Worm (Caenorhabditis elegans) whole organism, L4 larva: ENCODE measurements around the gene F56C9.6.

Source experiments
- F10B5.3 ChIP-seq: sonication (generic microtip); optimal IDR thresholded peaks from 2 replicates; lab custom pipeline; 2016; ENCODE audit warnings: mild to moderate bottlenecking, missing genetic modification characterization, missing compliant biosample characterization
- F44E2.7 ChIP-seq: fragments of 200-800 bp; sonication (Bioruptor generic); IDR thresholded peaks from 2 replicates; pipeline ENCODE4 v2.1.2; 2022; ENCODE audit warnings: missing genetic modification characterization, missing compliant biosample characterization
- R02D3.7 ChIP-seq: fragments of 150-350 bp; sonication (generic microtip); optimal IDR thresholded peaks from 3 replicates; lab custom pipeline; 2014; ENCODE audit warnings: missing biosample characterization, missing genetic modification characterization
- Y105C5A.15 ChIP-seq: fragments of 200-800 bp; sonication (Bioruptor generic); IDR thresholded peaks from 2 replicates; pipeline ENCODE4 v1.3.6; 2022; ENCODE audit warnings: missing genetic modification characterization, missing compliant biosample characterization
- Y48G9A.11 ChIP-seq: fragments of 200-800 bp; sonication (Bioruptor generic); IDR thresholded peaks from 2 replicates; pipeline ENCODE4 v1.3.6; 2022; ENCODE audit warnings: missing genetic modification reagents, missing genetic modification characterization, missing compliant biosample characterization
- Y5F2A.4 ChIP-seq: fragments of 200-800 bp; sonication (Bioruptor generic); optimal IDR thresholded peaks from 2 replicates; lab custom pipeline; 2018; ENCODE audit warnings: mild to moderate bottlenecking, missing genetic modification characterization, missing compliant biosample characterization
- ama-1 ChIP-seq: fragments of 150-350 bp; optimal IDR thresholded peaks from 2 replicates; lab custom pipeline; 2014; ENCODE audit warnings: inconsistent platforms, mixed read lengths
- attf-4 ChIP-seq: sonication (generic microtip); optimal IDR thresholded peaks from 3 replicates; lab custom pipeline; 2017; ENCODE audit warnings: missing biosample characterization, missing genetic modification characterization
- ceh-20 ChIP-seq: fragments of 200-800 bp; sonication (Bioruptor generic); IDR thresholded peaks from 2 replicates; pipeline ENCODE4 v1.3.6; 2022; ENCODE audit warnings: missing genetic modification reagents, missing genetic modification characterization, missing compliant biosample characterization
- ceh-28 ChIP-seq: fragments of 150-350 bp; optimal IDR thresholded peaks from 2 replicates; lab custom pipeline; 2014; ENCODE audit warnings: missing biosample characterization, missing genetic modification reagents, missing genetic modification characterization
- ceh-44 ChIP-seq: fragments of 200-800 bp; sonication (Bioruptor generic); IDR thresholded peaks from 2 replicates; pipeline ENCODE4 v1.3.6; 2022; ENCODE audit warnings: missing genetic modification reagents, missing genetic modification characterization, missing compliant biosample characterization
- ceh-62 ChIP-seq: sonication (generic microtip); optimal IDR thresholded peaks from 2 replicates; lab custom pipeline; 2017; ENCODE audit warnings: missing biosample characterization, missing genetic modification characterization
- cey-2 ChIP-seq: sonication (generic microtip); optimal IDR thresholded peaks from 3 replicates; lab custom pipeline; 2017; ENCODE audit warnings: missing genetic modification characterization, mild to moderate bottlenecking, missing compliant biosample characterization, antibody characterized with exemption, borderline replicate concordance; ENCODE audit not compliant: insufficient read depth
- ctbp-1 ChIP-seq: fragments of 200-800 bp; sonication (Bioruptor generic); IDR thresholded peaks from 2 replicates; pipeline ENCODE4 v1.3.6; 2022; ENCODE audit warnings: missing genetic modification reagents, missing genetic modification characterization, missing compliant biosample characterization
- daf-19 ChIP-seq: fragments of 200-800 bp; sonication (Bioruptor generic); conservative IDR thresholded peaks from 2 replicates; pipeline ENCODE4 v1.3.6; 2022; ENCODE audit warnings: missing genetic modification characterization, missing compliant biosample characterization
- daf-8 ChIP-seq: fragments of 200-800 bp; sonication (Bioruptor generic); IDR thresholded peaks from 2 replicates; pipeline ENCODE4 v1.3.6; 2022; ENCODE audit warnings: missing genetic modification characterization, missing compliant biosample characterization
- dmd-6 ChIP-seq: fragments of 200-800 bp; sonication (Bioruptor generic); IDR thresholded peaks from 2 replicates; pipeline ENCODE4 v1.3.6; 2022; ENCODE audit warnings: missing genetic modification reagents, missing genetic modification characterization, missing compliant biosample characterization
- dmd-9 ChIP-seq: fragments of 200-800 bp; sonication (Bioruptor generic); IDR thresholded peaks from 2 replicates; pipeline ENCODE4 v1.3.6; 2022; ENCODE audit warnings: missing genetic modification reagents, missing genetic modification characterization, missing compliant biosample characterization
- dpl-1 ChIP-seq: fragments of 150-350 bp; optimal IDR thresholded peaks from 2 replicates; lab custom pipeline; 2014; ENCODE audit warnings: missing biosample characterization, missing genetic modification reagents, missing genetic modification characterization
- duxl-1 ChIP-seq: sonication (generic microtip); optimal IDR thresholded peaks from 2 replicates; lab custom pipeline; 2016; ENCODE audit warnings: mild to moderate bottlenecking, missing genetic modification characterization, moderate library complexity, missing compliant biosample characterization; ENCODE audit not compliant: poor library complexity
- dve-1 ChIP-seq: sonication (generic microtip); optimal IDR thresholded peaks from 2 replicates; lab custom pipeline; 2017; ENCODE audit warnings: antibody characterized with exemption, mild to moderate bottlenecking, missing genetic modification characterization, missing compliant biosample characterization; ENCODE audit not compliant: insufficient read depth
- egl-27 ChIP-seq: sonication (generic microtip); optimal IDR thresholded peaks from 3 replicates; lab custom pipeline; 2017; ENCODE audit warnings: missing biosample characterization, missing genetic modification reagents, missing genetic modification characterization
- fkh-10 ChIP-seq: fragments of 150-350 bp; optimal IDR thresholded peaks from 2 replicates; lab custom pipeline; 2014; ENCODE audit warnings: missing biosample characterization, missing genetic modification reagents, missing genetic modification characterization
- fos-1 ChIP-seq: fragments of 150-350 bp; optimal IDR thresholded peaks from 2 replicates; lab custom pipeline; 2014; ENCODE audit warnings: missing biosample characterization, missing genetic modification characterization
- gei-8 ChIP-seq: fragments of 200-800 bp; sonication (Bioruptor generic); optimal IDR thresholded peaks from 2 replicates; lab custom pipeline; 2018; ENCODE audit warnings: mild to moderate bottlenecking, missing genetic modification characterization, missing compliant biosample characterization
- hif-1 ChIP-seq, 2 experiments: sonication (generic microtip); optimal IDR thresholded peaks; 2 replicates each; lab custom pipeline; 2016 to 2017; ENCODE audit warnings: missing compliant biosample characterization in 2 of 2, missing genetic modification characterization in 2 of 2, missing genetic modification reagents in 2 of 2, missing genotype in 2 of 2, mild to moderate bottlenecking in 1 of 2
- hlh-11 ChIP-seq: fragments of 200-800 bp; sonication (Bioruptor generic); optimal IDR thresholded peaks from 2 replicates; lab custom pipeline; 2018; ENCODE audit warnings: mild to moderate bottlenecking, missing genetic modification characterization, missing compliant biosample characterization
- hlh-30 ChIP-seq: sonication (generic microtip); optimal IDR thresholded peaks from 2 replicates; lab custom pipeline; 2017; ENCODE audit warnings: antibody characterized with exemption, mild to moderate bottlenecking, missing genetic modification characterization, missing compliant biosample characterization; ENCODE audit not compliant: insufficient read depth
- lin-1 ChIP-seq: fragments of 200-800 bp; sonication (Bioruptor generic); IDR thresholded peaks from 2 replicates; pipeline ENCODE4 v1.3.6; 2022; ENCODE audit warnings: missing genetic modification reagents, missing genetic modification characterization, missing compliant biosample characterization
- lin-13 ChIP-seq: fragments of 150-350 bp; optimal IDR thresholded peaks from 2 replicates; lab custom pipeline; 2014; ENCODE audit warnings: missing biosample characterization, missing genetic modification reagents, missing genetic modification characterization
- lin-29 ChIP-seq: fragments of 200-800 bp; sonication (Bioruptor generic); IDR thresholded peaks from 2 replicates; pipeline ENCODE4 v1.3.6; 2022; ENCODE audit warnings: missing genetic modification reagents, missing genetic modification characterization, missing compliant biosample characterization
- lin-38 ChIP-seq: fragments of 200-800 bp; sonication (Bioruptor generic); IDR thresholded peaks from 2 replicates; pipeline ENCODE4 v1.3.6; 2022; ENCODE audit warnings: missing genetic modification reagents, missing genetic modification characterization, missing compliant biosample characterization
- mep-1 ChIP-seq: fragments of 150-350 bp; sonication (generic microtip); optimal IDR thresholded peaks from 3 replicates; lab custom pipeline; 2014; ENCODE audit warnings: missing biosample characterization, missing genetic modification characterization
- mxl-3 ChIP-seq: fragments of 200-800 bp; sonication (Bioruptor generic); optimal IDR thresholded peaks from 2 replicates; lab custom pipeline; 2018; ENCODE audit warnings: mild to moderate bottlenecking, missing genetic modification characterization, missing compliant biosample characterization
- nhr-10 ChIP-seq: fragments of 150-350 bp; optimal IDR thresholded peaks from 2 replicates; lab custom pipeline; 2014; ENCODE audit warnings: missing biosample characterization, missing genetic modification characterization
- nhr-111 ChIP-seq: fragments of 200-800 bp; sonication (Bioruptor generic); optimal IDR thresholded peaks from 2 replicates; lab custom pipeline; 2018; ENCODE audit warnings: mild to moderate bottlenecking, missing genetic modification characterization, missing compliant biosample characterization
- nhr-237 ChIP-seq: sonication (generic microtip); optimal IDR thresholded peaks from 2 replicates; lab custom pipeline; 2017; ENCODE audit warnings: missing biosample characterization, missing genetic modification characterization
- nhr-25 ChIP-seq: sonication (generic microtip); optimal IDR thresholded peaks from 2 replicates; lab custom pipeline; 2017; ENCODE audit warnings: missing genetic modification characterization, mild to moderate bottlenecking, missing compliant biosample characterization, antibody characterized with exemption, moderate library complexity, borderline replicate concordance; ENCODE audit not compliant: insufficient read depth
- nhr-48 ChIP-seq: sonication (generic microtip); optimal IDR thresholded peaks from 2 replicates; lab custom pipeline; 2016; ENCODE audit warnings: mild to moderate bottlenecking, missing genetic modification characterization, missing compliant biosample characterization
- nhr-77 ChIP-seq: fragments of 150-350 bp; optimal IDR thresholded peaks from 2 replicates; lab custom pipeline; 2014; ENCODE audit warnings: missing biosample characterization, missing genetic modification characterization
- pqm-1 ChIP-seq: sonication (generic microtip); optimal IDR thresholded peaks from 2 replicates; lab custom pipeline; 2017; ENCODE audit warnings: missing biosample characterization, missing genetic modification characterization
- rbr-2 ChIP-seq: sonication (generic microtip); optimal IDR thresholded peaks from 2 replicates; lab custom pipeline; 2016; ENCODE audit warnings: missing genotype, missing genetic modification characterization, missing compliant biosample characterization
- saeg-2 ChIP-seq: fragments of 200-800 bp; sonication (Bioruptor generic); IDR thresholded peaks from 2 replicates; pipeline ENCODE4 v1.3.6; 2022; ENCODE audit warnings: missing genetic modification reagents, missing genetic modification characterization, missing compliant biosample characterization
- sdz-12 ChIP-seq: fragments of 200-800 bp; sonication (Bioruptor generic); optimal IDR thresholded peaks from 2 replicates; lab custom pipeline; 2018; ENCODE audit warnings: mild to moderate bottlenecking, missing genetic modification characterization, missing compliant biosample characterization
- snpc-1.2 ChIP-seq: fragments of 200-800 bp; sonication (Bioruptor generic); IDR thresholded peaks from 2 replicates; pipeline ENCODE4 v1.3.6; 2022; ENCODE audit warnings: missing genetic modification reagents, missing genetic modification characterization, missing compliant biosample characterization
- spr-3 ChIP-seq: fragments of 200-800 bp; sonication (Bioruptor generic); optimal IDR thresholded peaks from 2 replicates; lab custom pipeline; 2018; ENCODE audit warnings: mild to moderate bottlenecking, missing genetic modification characterization, missing compliant biosample characterization
- tag-97 ChIP-seq: fragments of 200-800 bp; sonication (Bioruptor generic); IDR thresholded peaks from 2 replicates; pipeline ENCODE4 v1.3.6; 2022; ENCODE audit warnings: missing genetic modification characterization, missing compliant biosample characterization
- unc-39 ChIP-seq: sonication (generic microtip); optimal IDR thresholded peaks from 2 replicates; lab custom pipeline; 2017; ENCODE audit warnings: missing biosample characterization, missing genetic modification characterization
- vab-7 ChIP-seq: fragments of 200-800 bp; sonication (Bioruptor generic); IDR thresholded peaks from 2 replicates; pipeline ENCODE4 v1.3.6; 2022; ENCODE audit warnings: missing genetic modification reagents, missing genetic modification characterization, missing compliant biosample characterization
- zag-1 ChIP-seq: fragments of 150-350 bp; optimal IDR thresholded peaks from 2 replicates; lab custom pipeline; 2014; ENCODE audit warnings: missing biosample characterization, missing genetic modification characterization
- zfp-3 ChIP-seq: fragments of 200-800 bp; sonication (Bioruptor generic); conservative IDR thresholded peaks from 2 replicates; pipeline ENCODE4 v1.3.6; 2022; ENCODE audit warnings: missing genetic modification reagents, missing genetic modification characterization, missing compliant biosample characterization
- ztf-7 ChIP-seq: fragments of 150-350 bp; optimal IDR thresholded peaks from 2 replicates; lab custom pipeline; 2014; ENCODE audit warnings: missing biosample characterization, missing genetic modification characterization

Gene F56C9.6

DNA sequence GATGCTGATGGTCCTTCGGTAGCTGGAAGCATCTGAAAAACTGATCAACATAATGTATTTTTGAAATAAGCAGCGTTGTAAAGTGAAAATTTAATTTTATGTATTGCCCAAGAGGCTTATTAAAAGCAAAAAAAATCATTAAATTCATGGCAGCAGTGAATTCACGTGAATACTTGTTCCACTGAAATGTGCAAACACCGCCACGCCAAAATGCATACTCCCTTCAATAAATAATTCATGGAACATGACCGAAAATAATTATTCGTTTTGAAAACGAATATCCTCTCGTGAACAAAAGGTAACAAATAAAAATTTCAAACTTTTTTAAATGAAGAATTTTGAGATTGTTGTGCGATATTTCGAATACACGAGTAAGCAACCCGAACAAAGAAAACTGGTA is 46.8 kb upstream of the F56C9.6 start, which contains the start of gene F08F8.10 (continued):
- TF ChIP-seq lin-29 (GFP tag; lab: Robert Waterston, UW) (no peak), nhr-77 (tag; lab: Kevin White, UChicago) (no peak), daf-19 (GFP tag; lab: Robert Waterston, UW) (0 out of 2 replicates have a peak, but pooled peaks have one; percentile 38), rbr-2 (tag; lab: Kevin White, UChicago) (no peak), ceh-62 (tag; lab: Kevin White, UChicago) (no peak), nhr-237 (no peak), Y105C5A.15 (GFP tag; lab: Robert Waterston, UW) (no peak), ztf-7 (tag; lab: Kevin White, UChicago) (no peak), Y5F2A.4 (no peak), F10B5.3 (no peak), nhr-48 (no peak), snpc-1.2 (GFP tag; lab: Robert Waterston, UW) (no peak), hif-1 (tag; optimal IDR thresholded peaks at IDR 0.05; lab: Kevin White, UChicago) (peak in 1 of 2 experiments; percentile 11), dmd-6 (GFP tag; lab: Robert Waterston, UW) (no peak), Y48G9A.11 (no peak), daf-8 (GFP tag; lab: Robert Waterston, UW) (no peak), ceh-44 (GFP tag; lab: Robert Waterston, UW) (no peak), dmd-9 (GFP tag; lab: Robert Waterston, UW) (no peak), lin-13 (GFP tag; lab: Kevin White, UChicago) (no peak), cey-2 (tag; lab: Kevin White, UChicago) (no peak), pqm-1 (tag; lab: Kevin White, UChicago) (no peak), mxl-3 (GFP tag; lab: Kevin White, UChicago) (no peak), R02D3.7 (tag; lab: Kevin White, UChicago) (no peak), lin-38 (GFP tag; lab: Robert Waterston, UW) (peak; percentile 56), sdz-12 (no peak), nhr-111 (GFP tag; lab: Kevin White, UChicago) (no peak), zag-1 (tag; lab: Kevin White, UChicago) (no peak), ctbp-1 (0 out of 2 replicates have a peak, but pooled peaks have one; percentile 15), mep-1 (no peak), lin-1 (no peak), F44E2.7 (GFP tag; lab: Robert Waterston, UW) (no peak), duxl-1 (tag; lab: Kevin White, UChicago) (no peak), egl-27 (tag; lab: Kevin White, UChicago) (no peak), dve-1 (peak; percentile 25), zfp-3 (no peak), attf-4 (tag; lab: Kevin White, UChicago) (no peak), hlh-11 (peak; percentile 4), fkh-10 (GFP tag; lab: Kevin White, UChicago) (no peak), unc-39 (tag; lab: Kevin White, UChicago) (no peak), saeg-2 (GFP tag; lab: Robert Waterston, UW) (no peak), fos-1 (tag; lab: Kevin White, UChicago) (no peak), hlh-30 (tag; lab: Kevin White, UChicago) (peak; percentile 91), spr-3 (GFP tag; lab: Kevin White, UChicago) (no peak), ama-1 (no peak), vab-7 (GFP tag; lab: Robert Waterston, UW) (no peak), nhr-25 (tag; lab: Kevin White, UChicago) (no peak), dpl-1 (GFP tag; lab: Kevin White, UChicago) (peak; percentile 62), nhr-10 (tag; lab: Kevin White, UChicago) (no peak), ceh-20 (no peak), tag-97 (no peak), ceh-28 (tag; lab: Kevin White, UChicago) (no peak), gei-8 (GFP tag; lab: Kevin White, UChicago) (no peak)
